Worm (Caenorhabditis elegans) whole organism, young adult: Measurements from ENCODE around the gene F48B9.8.

ENCODE experiments used
- B0035.1 ChIP-seq: sonication (generic microtip); optimal IDR thresholded peaks from 2 replicates; lab custom pipeline; 2016; ENCODE audit warnings: missing genetic modification characterization, mild to moderate bottlenecking, missing compliant biosample characterization, missing genotype, missing genetic modification reagents
- C06A6.2 ChIP-seq: fragments of 200-800 bp; sonication (Bioruptor generic); conservative IDR thresholded peaks from 2 replicates; pipeline ENCODE4 v1.3.6; 2022; ENCODE audit warnings: missing genetic modification characterization, missing compliant biosample characterization
- F37B4.10 ChIP-seq: fragments of 200-800 bp; sonication (Bioruptor generic); IDR thresholded peaks from 2 replicates; pipeline ENCODE4 v1.3.6; 2022; ENCODE audit warnings: missing genetic modification characterization, missing compliant biosample characterization
- F49E8.2 ChIP-seq: sonication (generic microtip); optimal IDR thresholded peaks from 3 replicates; lab custom pipeline; 2017; ENCODE audit warnings: missing genetic modification characterization, mild to moderate bottlenecking, missing compliant biosample characterization, antibody characterized with exemption, moderate library complexity; ENCODE audit not compliant: insufficient read depth
- Y79H2A.3 ChIP-seq: fragments of 200-800 bp; sonication (Bioruptor generic); conservative IDR thresholded peaks from 2 replicates; pipeline ENCODE4 v1.3.6; 2022; ENCODE audit warnings: missing genetic modification reagents, missing genetic modification characterization, missing compliant biosample characterization
- ama-1 ChIP-seq, 3 experiments: fragments of 150-350 bp in 1 of 3; sonication (generic microtip) in 2 of 3; optimal IDR thresholded peaks; 2 replicates each; lab custom pipeline; 2014 to 2018; ENCODE audit warnings: missing biosample characterization in 2 of 3, missing genetic modification characterization in 2 of 3, missing genetic modification reagents in 2 of 3
- athp-1 ChIP-seq: sonication (generic microtip); optimal IDR thresholded peaks from 2 replicates; lab custom pipeline; 2017; ENCODE audit warnings: mild to moderate bottlenecking, missing genetic modification characterization, missing compliant biosample characterization
- bed-1 ChIP-seq: fragments of 200-800 bp; sonication (Bioruptor generic); IDR thresholded peaks from 2 replicates; pipeline ENCODE4 v1.3.6; 2022; ENCODE audit warnings: missing genetic modification reagents, missing genetic modification characterization, missing compliant biosample characterization
- cebp-2 ChIP-seq: fragments of 200-800 bp; sonication (Bioruptor generic); IDR thresholded peaks from 2 replicates; pipeline ENCODE4 v1.3.6; 2022; ENCODE audit warnings: missing genetic modification characterization, missing compliant biosample characterization
- ceh-40 ChIP-seq: fragments of 200-800 bp; sonication (Bioruptor generic); IDR thresholded peaks from 2 replicates; pipeline ENCODE4 v1.3.6; 2022; ENCODE audit warnings: missing genetic modification characterization, missing compliant biosample characterization
- ceh-58 ChIP-seq: fragments of 200-800 bp; sonication (Bioruptor generic); IDR thresholded peaks from 2 replicates; pipeline ENCODE4 v1.3.6; 2022; ENCODE audit warnings: missing genetic modification characterization, missing compliant biosample characterization
- dox-1 ChIP-seq: fragments of 200-800 bp; sonication (Bioruptor generic); IDR thresholded peaks from 2 replicates; pipeline ENCODE4 v1.3.6; 2022; ENCODE audit warnings: missing genetic modification reagents, missing genetic modification characterization, missing compliant biosample characterization
- dpff-1 ChIP-seq: sonication (generic microtip); optimal IDR thresholded peaks from 2 replicates; lab custom pipeline; 2017; ENCODE audit warnings: mild to moderate bottlenecking, missing genetic modification characterization, missing compliant biosample characterization
- egl-44 ChIP-seq: fragments of 200-800 bp; sonication (Bioruptor generic); IDR thresholded peaks from 2 replicates; pipeline ENCODE4 v1.3.6; 2022; ENCODE audit warnings: missing genetic modification reagents, missing genetic modification characterization, missing compliant biosample characterization
- egrh-3 ChIP-seq: fragments of 200-800 bp; sonication (Bioruptor generic); IDR thresholded peaks from 2 replicates; pipeline ENCODE4 v1.3.6; 2022; ENCODE audit warnings: missing genetic modification reagents, missing genetic modification characterization, missing compliant biosample characterization
- ets-4 ChIP-seq: fragments of 200-800 bp; sonication (Bioruptor generic); optimal IDR thresholded peaks from 2 replicates; lab custom pipeline; 2018; ENCODE audit warnings: mild to moderate bottlenecking, missing genetic modification characterization, missing compliant biosample characterization
- him-1 ChIP-seq: sonication (generic microtip); optimal IDR thresholded peaks from 2 replicates; lab custom pipeline; 2016; ENCODE audit warnings: missing genotype, missing genetic modification reagents, missing genetic modification characterization, missing compliant biosample characterization
- lag-1 ChIP-seq: fragments of 200-800 bp; sonication (Bioruptor generic); IDR thresholded peaks from 2 replicates; pipeline ENCODE4 v1.3.6; 2022; ENCODE audit warnings: missing genetic modification reagents, missing genetic modification characterization, missing compliant biosample characterization
- let-526 ChIP-seq: fragments of 200-800 bp; sonication (Bioruptor generic); IDR thresholded peaks from 2 replicates; pipeline ENCODE4 v1.3.6; 2022; ENCODE audit warnings: missing genetic modification reagents, missing genetic modification characterization, missing compliant biosample characterization
- lsy-27 ChIP-seq: sonication (generic microtip); optimal IDR thresholded peaks from 2 replicates; lab custom pipeline; 2017; ENCODE audit warnings: missing genetic modification characterization, mild to moderate bottlenecking, missing compliant biosample characterization, antibody characterized with exemption, missing genotype, borderline replicate concordance; ENCODE audit not compliant: insufficient read depth
- madf-10 ChIP-seq: sonication (generic microtip); optimal IDR thresholded peaks from 2 replicates; lab custom pipeline; 2016; ENCODE audit warnings: mild to moderate bottlenecking, missing genetic modification characterization, missing compliant biosample characterization
- madf-6 ChIP-seq: fragments of 200-800 bp; sonication (Bioruptor generic); IDR thresholded peaks from 2 replicates; pipeline ENCODE4 v1.3.6; 2022; ENCODE audit warnings: missing genetic modification reagents, missing genetic modification characterization, missing compliant biosample characterization
- mcd-1 ChIP-seq: fragments of 200-800 bp; sonication (Bioruptor generic); IDR thresholded peaks from 2 replicates; pipeline ENCODE4 v1.3.6; 2022; ENCODE audit warnings: missing genetic modification reagents, missing genetic modification characterization, missing compliant biosample characterization
- mel-28 ChIP-seq: sonication (generic microtip); optimal IDR thresholded peaks from 2 replicates; lab custom pipeline; 2016; ENCODE audit warnings: borderline replicate concordance, mild to moderate bottlenecking, missing genetic modification characterization, missing compliant biosample characterization
- nfyb-1 ChIP-seq: fragments of 200-800 bp; sonication (Bioruptor generic); IDR thresholded peaks from 2 replicates; pipeline ENCODE4 v1.3.6; 2022; ENCODE audit warnings: missing genetic modification reagents, missing genetic modification characterization, missing compliant biosample characterization
- nhr-120 ChIP-seq: fragments of 200-800 bp; sonication (Bioruptor generic); IDR thresholded peaks from 2 replicates; pipeline ENCODE4 v1.3.6; 2022; ENCODE audit warnings: missing genetic modification characterization, missing compliant biosample characterization
- nhr-80 ChIP-seq: sonication (generic microtip); optimal IDR thresholded peaks from 2 replicates; lab custom pipeline; 2016; ENCODE audit warnings: missing genetic modification characterization, missing compliant biosample characterization
- repo-1 ChIP-seq: sonication (generic microtip); optimal IDR thresholded peaks from 2 replicates; lab custom pipeline; 2017; ENCODE audit warnings: mild to moderate bottlenecking, missing genetic modification characterization, missing compliant biosample characterization
- sdz-38 ChIP-seq: sonication (generic microtip); optimal IDR thresholded peaks from 2 replicates; lab custom pipeline; 2016; ENCODE audit warnings: missing genotype, missing genetic modification characterization, missing compliant biosample characterization
- sea-2 ChIP-seq: fragments of 200-800 bp; sonication (Bioruptor generic); IDR thresholded peaks from 2 replicates; pipeline ENCODE4 v1.3.6; 2022; ENCODE audit warnings: missing genetic modification characterization, missing compliant biosample characterization
- unc-130 ChIP-seq: sonication (generic microtip); optimal IDR thresholded peaks from 2 replicates; lab custom pipeline; 2016; ENCODE audit warnings: missing genetic modification reagents, missing genetic modification characterization, missing compliant biosample characterization
- unc-62 ChIP-seq: fragments of 150-350 bp; optimal IDR thresholded peaks from 2 replicates; lab custom pipeline; 2014; ENCODE audit warnings: missing biosample characterization, missing genetic modification reagents, missing genetic modification characterization
- xnd-1 ChIP-seq: sonication (generic microtip); optimal IDR thresholded peaks from 2 replicates; lab custom pipeline; 2016; ENCODE audit warnings: missing genotype, missing genetic modification reagents, missing genetic modification characterization, missing compliant biosample characterization
- zfh-2 ChIP-seq: fragments of 200-800 bp; sonication (Bioruptor generic); conservative IDR thresholded peaks from 2 replicates; pipeline ENCODE4 v1.3.6; 2022; ENCODE audit warnings: missing genetic modification reagents, missing genetic modification characterization, missing compliant biosample characterization
- ztf-18 ChIP-seq: sonication (generic microtip); optimal IDR thresholded peaks from 2 replicates; lab custom pipeline; 2016; ENCODE audit warnings: missing genotype, mild to moderate bottlenecking, missing genetic modification characterization, missing compliant biosample characterization

Gene F48B9.8

DNA sequence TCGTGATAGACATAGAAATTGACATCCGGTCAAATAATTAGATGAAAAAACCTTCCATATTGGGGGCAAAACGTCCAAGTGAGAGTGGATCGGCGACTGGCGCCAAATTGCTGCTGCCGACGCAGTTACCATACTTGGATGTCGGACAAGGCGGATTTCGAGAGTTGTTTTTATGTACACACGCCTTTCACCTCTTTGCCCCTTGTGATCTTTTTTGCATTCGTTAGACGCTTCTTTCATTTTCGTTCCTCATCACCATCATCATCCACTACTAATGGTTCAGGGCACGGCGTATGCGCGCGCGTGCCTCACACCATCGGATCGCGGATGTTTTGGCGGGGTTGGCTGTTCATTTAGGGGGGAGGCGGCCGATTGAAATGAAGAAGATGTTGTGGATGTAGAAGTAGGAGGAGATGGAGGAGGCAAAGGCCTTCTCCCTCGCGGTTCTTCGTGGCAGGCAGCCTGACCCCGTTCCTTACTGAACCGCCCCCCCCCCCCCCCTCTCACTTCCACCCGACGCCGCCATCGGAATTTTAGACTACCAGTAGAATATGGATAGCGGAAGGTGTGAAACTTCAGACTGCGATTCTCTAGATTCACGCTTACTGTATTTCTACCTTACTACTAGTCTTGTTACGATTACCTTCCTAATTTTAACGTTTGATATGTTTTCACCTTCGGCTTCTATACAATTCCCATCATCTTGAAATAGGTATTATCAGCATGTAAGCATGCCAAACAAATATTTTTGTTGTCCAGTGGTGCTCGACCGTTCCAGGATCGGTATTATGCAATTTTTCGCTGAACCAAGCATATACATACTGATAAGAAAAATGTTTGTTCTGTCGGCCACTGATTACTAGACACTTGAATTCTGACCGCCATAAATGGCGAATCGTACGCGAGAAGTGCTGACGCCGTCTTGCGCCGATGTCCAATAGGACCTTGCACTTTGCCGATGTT lies 37.5 kb upstream of the F48B9.8 start (continued):
- TF ChIP-seq sdz-38 (tag; lab: Kevin White, UChicago), result no peak
- peak; percentile 78; the same call in 1 of the 2 replicates for TF ChIP-seq egrh-3 (GFP tag; lab: Robert Waterston, UW)
- no peak for TF ChIP-seq repo-1 (tag; lab: Kevin White, UChicago)
- no peak for TF ChIP-seq ceh-40 (GFP tag; lab: Robert Waterston, UW)
- no peak for TF ChIP-seq ztf-18 (tag; lab: Kevin White, UChicago)
- TF ChIP-seq F37B4.10 (GFP tag; lab: Robert Waterston, UW), result 0 out of 2 replicates have a peak, but pooled peaks have one; percentile 18

DNA sequence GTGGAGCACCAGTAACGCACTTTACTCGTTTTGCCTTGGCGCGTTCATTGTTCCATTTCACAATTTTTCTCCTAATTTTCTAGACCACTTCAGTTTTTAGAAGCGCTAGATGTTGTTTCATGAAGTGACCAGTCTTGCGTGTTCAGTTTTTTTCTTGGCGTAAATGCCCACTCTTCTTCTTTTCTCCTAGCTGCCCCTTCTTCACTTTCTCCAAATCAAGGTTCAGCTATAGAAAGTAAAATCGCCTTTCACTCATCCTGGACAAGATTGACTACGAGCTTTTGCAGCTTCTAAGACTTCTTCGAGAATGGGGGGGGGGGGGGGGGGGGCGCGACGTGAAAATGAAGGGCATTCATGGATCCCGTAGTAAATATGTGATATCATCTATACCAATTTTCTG lies 36.5 kb upstream of the F48B9.8 start:
- no peak for TF ChIP-seq bed-1 (GFP tag; lab: Robert Waterston, UW)
- TF ChIP-seq athp-1 (tag; lab: Kevin White, UChicago), result no peak
- TF ChIP-seq egl-44, result no peak
- TF ChIP-seq dpff-1 (tag; lab: Kevin White, UChicago), result no peak
- no peak for TF ChIP-seq ama-1 (optimal IDR thresholded peaks at IDR 0.05; lab: Kevin White, UChicago)
- TF ChIP-seq ama-1 (GFP tag; optimal IDR thresholded peaks at IDR 0.05; lab: Kevin White, UChicago), result no peak
- no peak for TF ChIP-seq xnd-1 (tag; lab: Kevin White, UChicago)
- TF ChIP-seq let-526, result no peak
- no peak for TF ChIP-seq madf-6 (GFP tag; lab: Robert Waterston, UW)
- no peak for TF ChIP-seq mel-28 (tag; lab: Kevin White, UChicago)
- TF ChIP-seq nhr-80, result no peak
- TF ChIP-seq C06A6.2 (GFP tag; lab: Robert Waterston, UW), result no peak

DNA sequence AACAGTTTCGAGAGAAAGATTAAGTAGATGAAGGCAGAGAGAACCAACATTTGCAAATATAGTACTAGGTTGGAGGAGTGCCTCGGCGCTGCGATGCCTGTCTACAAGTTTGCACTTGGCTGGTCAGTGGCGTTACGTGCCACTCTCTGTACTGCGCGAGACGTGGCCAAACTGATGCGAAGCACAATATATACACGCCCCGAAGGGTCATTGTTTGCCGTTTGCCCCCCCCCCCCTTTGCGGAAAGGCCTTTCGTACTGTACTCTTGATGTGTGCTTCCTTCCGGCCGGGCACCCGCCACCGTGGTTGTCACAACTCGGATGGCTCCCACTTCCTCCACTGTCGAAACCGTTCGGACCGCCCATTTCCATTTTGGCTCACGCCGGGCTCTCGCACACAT lies 35.9 kb upstream of the F48B9.8 start:
- 0 out of 2 replicates have a peak, but pooled peaks have one; percentile 13 for TF ChIP-seq zfh-2 (GFP tag; lab: Robert Waterston, UW)
- TF ChIP-seq sdz-38 (tag; lab: Kevin White, UChicago), result no peak
- TF ChIP-seq, all 124 proteins: peak for 1

DNA sequence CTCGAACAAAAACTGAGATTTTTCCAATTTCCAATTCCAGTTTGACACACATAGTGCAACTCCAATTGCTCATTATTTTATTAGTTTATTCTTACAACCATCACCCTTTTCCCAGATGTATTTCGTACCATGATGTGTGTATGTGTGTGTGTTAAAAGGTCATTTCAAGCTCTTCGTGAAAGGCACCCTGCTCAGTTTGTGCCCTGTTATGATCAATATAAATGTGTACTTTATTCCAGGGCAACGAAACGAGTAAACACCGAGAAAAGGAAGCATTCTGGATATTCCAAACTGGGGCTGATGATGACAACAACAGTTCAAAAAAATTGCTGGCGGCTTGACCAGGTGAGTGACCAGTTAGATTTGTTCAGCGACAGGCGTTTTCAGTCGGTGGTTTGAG lies 34.5 kb upstream of the F48B9.8 start, which contains the start of gene peb-1:
Gene peb-1 (plus strand): TSS at position 301 of the 400 bp plus-strand sequence.
- TF ChIP-seq unc-62 (GFP tag; lab: Kevin White, UChicago) (no peak), nfyb-1 (GFP tag; lab: Robert Waterston, UW) (no peak), ets-4 (GFP tag; lab: Kevin White, UChicago) (no peak), B0035.1 (no peak), unc-130 (GFP tag; lab: Kevin White, UChicago) (no peak), mcd-1 (GFP tag; lab: Robert Waterston, UW) (no peak), ceh-58 (no peak), madf-10 (tag; lab: Kevin White, UChicago) (no peak), lsy-27 (tag; lab: Kevin White, UChicago) (no peak), Y79H2A.3 (no peak), dox-1 (GFP tag; lab: Robert Waterston, UW) (no peak), lag-1 (no peak), nhr-120 (GFP tag; lab: Robert Waterston, UW) (no peak), F49E8.2 (tag; lab: Kevin White, UChicago) (no peak), him-1 (tag; lab: Kevin White, UChicago) (no peak), cebp-2 (no peak), sea-2 (GFP tag; lab: Robert Waterston, UW) (no peak), zfh-2 (GFP tag; lab: Robert Waterston, UW) (no peak)
